Worm (Caenorhabditis elegans): Measurements from ENCODE around the gene cri-2.

ce11 chrV:8245457-8245856 is 43.8 kb downstream of the cri-2 start, which contains the start of gene C16D9.5:
- TF ChIP-seq ref-1 (GFP tag; conservative IDR thresholded peaks at IDR 0.05) (no peak), flt-1 (GFP tag; IDR thresholded peaks at IDR 0.05) (no peak), ztf-29 (GFP tag; IDR thresholded peaks at IDR 0.05) (no peak), klf-2 (GFP tag; conservative IDR thresholded peaks at IDR 0.05) (no peak)

All from whole organism, midembryonic.